Worm (Caenorhabditis elegans) whole organism, L3 larva: ENCODE data around the gene ZK1307.8.
A peak's percentile ranks its signal among the peaks of the same experiment; 100 is the strongest.

Experiments
- ama-1 ChIP-seq: fragments of 150-350 bp; optimal IDR thresholded peaks from 2 replicates; lab custom pipeline; 2018
- elt-2 ChIP-seq: sonication (generic microtip); optimal IDR thresholded peaks from 2 replicates; lab custom pipeline; 2016; ENCODE audit warnings: missing genetic modification reagents, mild to moderate bottlenecking, missing genetic modification characterization, missing compliant biosample characterization
- jun-1 ChIP-seq: fragments of 150-350 bp; optimal IDR thresholded peaks from 2 replicates; lab custom pipeline; 2014; ENCODE audit warnings: missing biosample characterization, missing genetic modification reagents, missing genetic modification characterization
- lin-39 ChIP-seq: fragments of 150-350 bp; optimal IDR thresholded peaks from 2 replicates; lab custom pipeline; 2018; ENCODE audit warnings: missing biosample characterization, missing genetic modification reagents, missing genetic modification characterization
- nhr-23 ChIP-seq: fragments of 150-350 bp; optimal IDR thresholded peaks from 2 replicates; lab custom pipeline; 2014; ENCODE audit warnings: missing biosample characterization, missing genetic modification reagents, missing genetic modification characterization
- pha-4 ChIP-seq: fragments of 150-350 bp; optimal IDR thresholded peaks from 2 replicates; lab custom pipeline; 2014; ENCODE audit warnings: missing biosample characterization, missing genetic modification reagents, missing genetic modification characterization

- TF ChIP-seq elt-2 (tag; lab: Kevin White, UChicago) (no peak), ama-1 (lab: Kevin White, UChicago) (peak; percentile 12), jun-1 (tag; lab: Kevin White, UChicago) (no peak), pha-4 (tag; lab: Kevin White, UChicago) (no peak), lin-39 (tag; lab: Kevin White, UChicago) (no peak), nhr-23 (peak; percentile 44)
Measured at ce11 chrII:9602566-9602965, 21.8 kb upstream of the ZK1307.8 start.
